Fruit fly (Drosophila melanogaster) whole organism, embryonic: ENCODE data around the gene pkaap.

Experiments used
- Abd-B ChIP-seq: fragments of 200-800 bp; sonication (Bioruptor generic); optimal IDR thresholded peaks from 2 replicates; lab custom pipeline; 2018; ENCODE audit warnings: missing biosample characterization, mild to moderate bottlenecking, missing genetic modification characterization, moderate library complexity
- Aef1 ChIP-seq: fragments of 200-800 bp; sonication (Bioruptor generic); IDR thresholded peaks from 3 replicates; pipeline ENCODE4 v1.3.6; 2022; ENCODE audit warnings: missing biosample characterization, missing genetic modification characterization
- Atf6 ChIP-seq: fragments of 200-800 bp; sonication (Bioruptor generic); IDR thresholded peaks from 2 replicates; pipeline ENCODE4 v1.3.6; 2022; ENCODE audit warnings: missing biosample characterization, missing genetic modification characterization
- BtbVII ChIP-seq: fragments of 200-800 bp; sonication (Bioruptor generic); optimal IDR thresholded peaks from 3 replicates; lab custom pipeline; 2017; ENCODE audit warnings: missing biosample characterization, mild to moderate bottlenecking, missing genetic modification characterization
- Bteb2 ChIP-seq: fragments of 200-800 bp; sonication (Bioruptor generic); optimal IDR thresholded peaks from 2 replicates; lab custom pipeline; 2016; ENCODE audit warnings: missing biosample characterization, missing genetic modification characterization
- C15 ChIP-seq: fragments of 200-800 bp; sonication (Bioruptor generic); IDR thresholded peaks from 3 replicates; pipeline ENCODE4 v1.3.6; 2022; ENCODE audit warnings: missing biosample characterization, missing genetic modification characterization
- CG1024 ChIP-seq: fragments of 200-800 bp; sonication (Bioruptor generic); IDR thresholded peaks from 2 replicates; pipeline ENCODE4 v1.3.6; 2022; ENCODE audit warnings: missing biosample characterization, missing genetic modification characterization
- CG10654 ChIP-seq: fragments of 200-800 bp; sonication (Bioruptor generic); optimal IDR thresholded peaks from 2 replicates; lab custom pipeline; 2016; ENCODE audit warnings: missing biosample characterization, missing genetic modification characterization
- CG13123 ChIP-seq: fragments of 200-800 bp; sonication (Bioruptor generic); optimal IDR thresholded peaks from 2 replicates; lab custom pipeline; 2016; ENCODE audit warnings: missing biosample characterization, missing genetic modification characterization
- CG15479 ChIP-seq: fragments of 200-800 bp; sonication (Bioruptor generic); optimal IDR thresholded peaks from 3 replicates; lab custom pipeline; 2019; ENCODE audit warnings: missing biosample characterization, mild to moderate bottlenecking, missing genetic modification characterization, moderate library complexity
- CG17385 ChIP-seq: fragments of 200-800 bp; sonication (Bioruptor generic); optimal IDR thresholded peaks from 3 replicates; lab custom pipeline; 2018; ENCODE audit warnings: missing biosample characterization, mild to moderate bottlenecking, missing genetic modification characterization
- CG18011 ChIP-seq: fragments of 200-800 bp; sonication (Bioruptor generic); optimal IDR thresholded peaks from 2 replicates; lab custom pipeline; 2017; ENCODE audit warnings: missing biosample characterization, missing genetic modification characterization, mild to moderate bottlenecking, moderate library complexity, missing genotype
- CG18262 ChIP-seq: fragments of 200-800 bp; optimal IDR thresholded peaks from 3 replicates; lab custom pipeline; 2019; ENCODE audit warnings: missing biosample characterization, mild to moderate bottlenecking, missing genetic modification characterization, moderate library complexity
- CG2202 ChIP-seq: fragments of 200-800 bp; sonication (Bioruptor generic); optimal IDR thresholded peaks from 2 replicates; lab custom pipeline; 2018; ENCODE audit warnings: missing biosample characterization, mild to moderate bottlenecking, missing genetic modification characterization
- CG31224 ChIP-seq: fragments of 200-800 bp; sonication (Bioruptor generic); IDR thresholded peaks from 2 replicates; pipeline ENCODE4 v1.3.6; 2022; ENCODE audit warnings: missing biosample characterization, missing genetic modification characterization
- CG3281 ChIP-seq: fragments of 200-800 bp; sonication (Bioruptor generic); optimal IDR thresholded peaks from 3 replicates; lab custom pipeline; 2017; ENCODE audit warnings: missing biosample characterization, mild to moderate bottlenecking, missing genetic modification characterization
- CG4360 ChIP-seq: fragments of 200-800 bp; sonication (Bioruptor generic); IDR thresholded peaks from 2 replicates; pipeline ENCODE4 v1.3.6; 2022; ENCODE audit warnings: missing biosample characterization, missing genetic modification characterization
- CG4707 ChIP-seq: fragments of 200-800 bp; sonication (Bioruptor generic); optimal IDR thresholded peaks from 2 replicates; lab custom pipeline; 2018; ENCODE audit warnings: missing biosample characterization, mild to moderate bottlenecking, missing genetic modification characterization, moderate library complexity
- CG5180 ChIP-seq: fragments of 200-800 bp; sonication (Bioruptor generic); optimal IDR thresholded peaks from 3 replicates; lab custom pipeline; 2017; ENCODE audit warnings: missing biosample characterization, missing genetic modification characterization, mild to moderate bottlenecking, moderate library complexity, missing genetic modification reagents
- CG7745 ChIP-seq: fragments of 200-800 bp; sonication (Bioruptor generic); optimal IDR thresholded peaks from 2 replicates; lab custom pipeline; 2018; ENCODE audit warnings: missing biosample characterization, mild to moderate bottlenecking, missing genetic modification characterization, moderate library complexity
- CG7786 ChIP-seq: fragments of 200-800 bp; sonication (Bioruptor generic); optimal IDR thresholded peaks from 2 replicates; lab custom pipeline; 2016; ENCODE audit warnings: missing biosample characterization, missing genetic modification characterization
- CG8944 ChIP-seq: fragments of 200-800 bp; sonication (Bioruptor generic); optimal IDR thresholded peaks from 3 replicates; lab custom pipeline; 2016; ENCODE audit warnings: missing biosample characterization, missing genetic modification characterization
- CG9727 ChIP-seq: fragments of 200-800 bp; sonication (Bioruptor generic); optimal IDR thresholded peaks from 3 replicates; lab custom pipeline; 2017; ENCODE audit warnings: missing biosample characterization, mild to moderate bottlenecking, missing genetic modification characterization
- Dip3 ChIP-seq: fragments of 200-800 bp; sonication (Bioruptor generic); optimal IDR thresholded peaks from 3 replicates; lab custom pipeline; 2016; ENCODE audit warnings: missing biosample characterization, missing genetic modification characterization
- Lim3 ChIP-seq: fragments of 200-800 bp; sonication (Bioruptor generic); IDR thresholded peaks from 2 replicates; pipeline ENCODE4 v1.3.6; 2022; ENCODE audit warnings: missing biosample characterization, missing genetic modification characterization
- Mes4 ChIP-seq: fragments of 200-800 bp; sonication (Bioruptor generic); optimal IDR thresholded peaks from 2 replicates; lab custom pipeline; 2016; ENCODE audit warnings: missing biosample characterization, missing genetic modification characterization
- Oaz ChIP-seq: fragments of 200-800 bp; sonication (Bioruptor generic); IDR thresholded peaks from 2 replicates; pipeline ENCODE4 v1.3.6; 2022; ENCODE audit warnings: missing biosample characterization, missing genetic modification characterization
- Rfx ChIP-seq: fragments of 200-800 bp; sonication (Bioruptor generic); IDR thresholded peaks from 2 replicates; pipeline ENCODE4 v1.3.6; 2022; ENCODE audit warnings: missing biosample characterization, missing genetic modification characterization
- aop ChIP-seq: fragments of 200-800 bp; sonication (Bioruptor generic); IDR thresholded peaks from 2 replicates; pipeline ENCODE4 v1.3.6; 2022; ENCODE audit warnings: missing biosample characterization, missing genetic modification characterization
- ap ChIP-seq: fragments of 200-800 bp; sonication (Bioruptor generic); IDR thresholded peaks from 2 replicates; pipeline ENCODE4 v1.3.6; 2022; ENCODE audit warnings: missing biosample characterization, missing genetic modification characterization
- cato ChIP-seq: fragments of 200-800 bp; sonication (Bioruptor generic); optimal IDR thresholded peaks from 2 replicates; lab custom pipeline; 2016; ENCODE audit warnings: missing biosample characterization, missing genetic modification characterization, borderline replicate concordance
- corto ChIP-seq: fragments of 200-800 bp; sonication (Bioruptor generic); optimal IDR thresholded peaks from 2 replicates; lab custom pipeline; 2016; ENCODE audit warnings: missing biosample characterization, mild to moderate bottlenecking, missing genetic modification characterization, moderate library complexity
- cwo ChIP-seq: fragments of 200-800 bp; sonication (Bioruptor generic); optimal IDR thresholded peaks from 3 replicates; lab custom pipeline; 2017; ENCODE audit warnings: missing biosample characterization, missing genetic modification characterization, mild to moderate bottlenecking, moderate library complexity, missing genetic modification reagents
- dimm ChIP-seq: fragments of 200-800 bp; sonication (Bioruptor generic); IDR thresholded peaks from 2 replicates; pipeline ENCODE4 v1.3.6; 2022; ENCODE audit warnings: missing biosample characterization, missing genetic modification characterization
- gce ChIP-seq: fragments of 200-800 bp; sonication (Bioruptor generic); IDR thresholded peaks from 3 replicates; pipeline ENCODE4 v1.3.6; 2022; ENCODE audit warnings: missing biosample characterization, missing genetic modification characterization
- hb ChIP-seq: fragments of 200-800 bp; sonication (Bioruptor generic); IDR thresholded peaks from 3 replicates; pipeline ENCODE4 v1.3.6; 2022; ENCODE audit warnings: missing biosample characterization, missing genetic modification characterization; ENCODE audit not compliant: partially characterized antibody
- hth ChIP-seq: fragments of >200 bp; optimal IDR thresholded peaks from 2 replicates; lab custom pipeline; 2017; ENCODE audit warnings: inconsistent platforms
- lbe ChIP-seq: fragments of 200-800 bp; sonication (Bioruptor generic); optimal IDR thresholded peaks from 2 replicates; lab custom pipeline; 2016; ENCODE audit warnings: missing biosample characterization, mild to moderate bottlenecking, missing genetic modification characterization
- lola ChIP-seq, 3 experiments: fragments of >200 bp in 2 of 3; fragments of 200-800 bp in 1 of 3; sonication (Bioruptor generic) in 1 of 3; optimal IDR thresholded peaks; 2 replicates each; lab custom pipeline; 2017 to 2019; ENCODE audit warnings: missing biosample characterization in 3 of 3, missing genetic modification characterization in 3 of 3, mild to moderate bottlenecking in 1 of 3, moderate library complexity in 1 of 3
- lov ChIP-seq, 2 experiments: fragments of 200-800 bp in 1 of 2; fragments of >200 bp in 1 of 2; sonication (Bioruptor generic) in 1 of 2; IDR thresholded peaks in 1 of 2; optimal IDR thresholded peaks in 1 of 2; 2 replicates in 1 of 2; 3 replicates in 1 of 2; pipeline versions ENCODE4 v1.3.6 to Lab custom; 2017 to 2022; ENCODE audit warnings: missing biosample characterization in 1 of 2, missing genetic modification characterization in 1 of 2
- nerfin-1 ChIP-seq: fragments of 200-800 bp; sonication (Bioruptor generic); optimal IDR thresholded peaks from 3 replicates; lab custom pipeline; 2019; ENCODE audit warnings: missing biosample characterization, mild to moderate bottlenecking, missing genetic modification characterization, moderate library complexity
- nom ChIP-seq: fragments of 200-800 bp; sonication (Bioruptor generic); optimal IDR thresholded peaks from 2 replicates; lab custom pipeline; 2017; ENCODE audit warnings: missing biosample characterization, missing genetic modification characterization, mild to moderate bottlenecking, moderate library complexity, missing genetic modification reagents
- org-1 ChIP-seq: fragments of 200-800 bp; sonication (Bioruptor generic); optimal IDR thresholded peaks from 2 replicates; lab custom pipeline; 2017; ENCODE audit warnings: missing biosample characterization, missing genetic modification characterization
- otp ChIP-seq: fragments of 200-800 bp; sonication (Bioruptor generic); IDR thresholded peaks from 3 replicates; pipeline ENCODE4, ENCODE4 v1.3.6; 2022; ENCODE audit warnings: missing biosample characterization, missing genetic modification characterization
- sim ChIP-seq: fragments of 200-800 bp; sonication (Bioruptor generic); IDR thresholded peaks from 2 replicates; pipeline ENCODE4 v1.3.6; 2022; ENCODE audit warnings: missing biosample characterization, missing genetic modification characterization
- sima ChIP-seq: fragments of 200-800 bp; sonication (Bioruptor generic); optimal IDR thresholded peaks from 2 replicates; lab custom pipeline; 2016; ENCODE audit warnings: missing biosample characterization, missing genetic modification characterization
- twi ChIP-seq: fragments of 200-800 bp; optimal IDR thresholded peaks from 2 replicates; lab custom pipeline; 2019; ENCODE audit warnings: missing biosample characterization, mild to moderate bottlenecking, missing genetic modification characterization, moderate library complexity
- unc-4 ChIP-seq: fragments of 200-800 bp; sonication (Bioruptor generic); IDR thresholded peaks from 2 replicates; pipeline ENCODE4 v1.3.6; 2022; ENCODE audit warnings: missing biosample characterization, missing genetic modification characterization; ENCODE audit not compliant: partially characterized antibody
- vvl ChIP-seq: fragments of 200-800 bp; sonication (Bioruptor generic); IDR thresholded peaks from 2 replicates; pipeline ENCODE4 v1.3.6; 2022; ENCODE audit warnings: missing biosample characterization, missing genetic modification characterization
- zfh1 ChIP-seq: fragments of 200-800 bp; sonication (Bioruptor generic); IDR thresholded peaks from 3 replicates; pipeline ENCODE4 v1.3.6; 2022; ENCODE audit warnings: missing biosample characterization, missing genetic modification characterization

The pkaap gene

DNA sequence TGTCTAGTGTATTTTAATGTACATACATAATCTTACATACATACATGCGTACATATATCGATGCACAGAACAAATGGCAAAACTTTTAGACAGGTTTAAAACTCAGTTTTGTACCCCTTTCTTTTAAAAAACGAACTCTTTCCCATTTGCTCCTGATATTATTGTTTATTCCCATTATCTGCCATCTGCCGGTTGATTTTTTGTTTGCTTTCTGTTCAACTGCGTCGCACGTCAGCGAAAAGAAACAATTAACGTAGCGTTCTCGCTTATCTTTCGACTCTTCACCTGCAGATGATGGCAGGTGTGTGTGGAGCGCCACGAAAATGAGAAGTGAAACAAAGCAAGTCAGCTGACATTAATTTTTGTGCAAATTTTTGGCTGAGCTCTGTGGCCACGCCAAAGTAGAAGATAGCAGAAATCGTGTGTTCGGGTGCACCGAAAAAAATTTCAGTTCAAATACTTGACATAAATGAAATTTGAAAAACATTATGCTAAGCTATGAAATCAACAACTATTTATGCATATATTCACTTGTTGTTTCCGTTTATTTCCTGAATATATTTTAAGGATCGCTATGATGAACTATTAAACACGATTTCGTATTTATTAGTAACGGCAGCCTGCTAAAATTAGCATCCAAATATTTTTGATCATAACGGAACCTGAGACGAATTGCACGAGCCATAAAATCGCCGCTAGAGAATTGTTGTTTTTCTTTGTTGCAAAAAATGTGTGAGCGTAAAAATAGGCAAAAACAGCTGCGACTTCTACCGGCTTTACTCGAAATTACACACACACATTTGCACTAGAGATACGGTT lies 17.2 kb upstream of the pkaap start (continued):
- TF ChIP-seq CG31224 (GFP tag; lab: Robert Waterston, UW) (no peak), Aef1 (GFP tag; lab: Robert Waterston, UW) (no peak), zfh1 (GFP tag; lab: Robert Waterston, UW) (no peak), Mes4 (GFP tag; lab: Kevin White, UChicago) (no peak), vvl (GFP tag; lab: Robert Waterston, UW) (no peak), lbe (GFP tag; lab: Kevin White, UChicago) (no peak), sim (GFP tag; lab: Robert Waterston, UW) (no peak), hb (GFP tag; lab: Robert Waterston, UW) (no peak), CG10654 (GFP tag; lab: Kevin White, UChicago) (no peak), org-1 (no peak), CG17385 (no peak), otp (no peak), corto (GFP tag; lab: Kevin White, UChicago) (peak; percentile 45), C15 (no peak), CG4360 (GFP tag; lab: Robert Waterston, UW) (no peak), aop (GFP tag; lab: Robert Waterston, UW) (no peak), nerfin-1 (tag; lab: Kevin White, UChicago) (no peak), CG15479 (GFP tag; lab: Kevin White, UChicago) (no peak), CG7786 (GFP tag; lab: Kevin White, UChicago) (peak; percentile 24), CG1024 (GFP tag; lab: Robert Waterston, UW) (no peak), Bteb2 (GFP tag; lab: Kevin White, UChicago) (no peak), Abd-B (GFP tag; lab: Kevin White, UChicago) (no peak), Atf6 (GFP tag; lab: Robert Waterston, UW) (no peak), hth (lab: Kevin White, UChicago) (no peak), CG5180 (GFP tag; lab: Kevin White, UChicago) (no peak), lov (optimal IDR thresholded peaks at IDR 0.05; lab: Kevin White, UChicago) (no peak), lov (GFP tag; IDR thresholded peaks at IDR 0.05; lab: Robert Waterston, UW) (no peak), Oaz (GFP tag; lab: Robert Waterston, UW) (no peak), BtbVII (GFP tag; lab: Kevin White, UChicago) (peak; percentile 2), CG18011 (GFP tag; lab: Kevin White, UChicago) (peak; percentile 16), CG13123 (GFP tag; lab: Kevin White, UChicago) (no peak), Dip3 (GFP tag; lab: Kevin White, UChicago) (peak; percentile 37), CG3281 (GFP tag; lab: Kevin White, UChicago) (peak; percentile 67), dimm (GFP tag; lab: Robert Waterston, UW) (no peak), cwo (GFP tag; lab: Kevin White, UChicago) (no peak), Lim3 (GFP tag; lab: Robert Waterston, UW) (no peak), Rfx (GFP tag; lab: Robert Waterston, UW) (no peak), twi (tag; lab: Kevin White, UChicago) (no peak), nom (no peak), CG8944 (GFP tag; lab: Kevin White, UChicago) (no peak), CG4707 (no peak), sima (GFP tag; lab: Kevin White, UChicago) (no peak), ap (GFP tag; lab: Robert Waterston, UW) (no peak), CG7745 (no peak), CG2202 (no peak), CG18262 (tag; lab: Kevin White, UChicago) (no peak), unc-4 (no peak), cato (GFP tag; lab: Kevin White, UChicago) (no peak), lola (GFP tag; optimal IDR thresholded peaks at IDR 0.05; lab: Kevin White, UChicago) (no peak), gce (GFP tag; lab: Robert Waterston, UW) (no peak), CG9727 (GFP tag; lab: Kevin White, UChicago) (peak; percentile 52)
